Worm (Caenorhabditis elegans) whole organism, early embryonic: ENCODE measurements around the gene Y73F8A.13.

Experiments
- B0310.2 ChIP-seq: sonication (generic microtip); optimal IDR thresholded peaks from 2 replicates; lab custom pipeline; 2016; ENCODE audit warnings: mild to moderate bottlenecking, missing genetic modification characterization, missing compliant biosample characterization
- ama-1 ChIP-seq: fragments of 150-350 bp; optimal IDR thresholded peaks from 2 replicates; lab custom pipeline; 2014
- ceh-13 ChIP-seq: fragments of 200-800 bp; sonication (Bioruptor generic); optimal IDR thresholded peaks from 2 replicates; lab custom pipeline; 2018; ENCODE audit warnings: mild to moderate bottlenecking, missing genetic modification characterization, missing compliant biosample characterization
- ets-7 ChIP-seq: sonication (generic microtip); optimal IDR thresholded peaks from 2 replicates; lab custom pipeline; 2016; ENCODE audit warnings: missing genotype, missing genetic modification characterization, missing compliant biosample characterization
- hmbx-1 ChIP-seq: sonication (generic microtip); optimal IDR thresholded peaks from 2 replicates; lab custom pipeline; 2016; ENCODE audit warnings: mild to moderate bottlenecking, missing genetic modification characterization, missing compliant biosample characterization
- hnd-1 ChIP-seq: sonication (generic microtip); optimal IDR thresholded peaks from 2 replicates; lab custom pipeline; 2016; ENCODE audit warnings: missing genetic modification characterization, missing compliant biosample characterization
- pes-1 ChIP-seq: fragments of 200-800 bp; sonication (Bioruptor generic); IDR thresholded peaks from 2 replicates; pipeline ENCODE4 v1.3.6; 2022; ENCODE audit warnings: missing genetic modification reagents, missing genetic modification characterization, missing compliant biosample characterization
- scrt-1 ChIP-seq: fragments of 200-800 bp; sonication (Bioruptor generic); IDR thresholded peaks from 2 replicates; pipeline ENCODE4 v1.3.6; 2022; ENCODE audit warnings: missing genetic modification characterization, missing compliant biosample characterization
- tbx-11 ChIP-seq: fragments of 200-800 bp; sonication (Bioruptor generic); IDR thresholded peaks from 2 replicates; pipeline ENCODE4 v1.3.6; 2022; ENCODE audit warnings: missing genetic modification characterization, missing compliant biosample characterization
- tra-4 ChIP-seq: sonication (generic microtip); optimal IDR thresholded peaks from 2 replicates; lab custom pipeline; 2017; ENCODE audit warnings: missing genetic modification characterization, missing compliant biosample characterization

ce11 chrIV:15294040-15294439, 18.0 kb upstream of the Y73F8A.13 start, which contains the start of gene Y73F8A.10:
- TF ChIP-seq ama-1 (lab: Kevin White, UChicago) (no peak), hnd-1 (tag; lab: Kevin White, UChicago) (no peak), tra-4 (tag; lab: Kevin White, UChicago) (no peak), ets-7 (tag; lab: Kevin White, UChicago) (no peak), tbx-11 (GFP tag; lab: Robert Waterston, UW) (no peak), B0310.2 (tag; lab: Kevin White, UChicago) (no peak), pes-1 (no peak), scrt-1 (no peak), hmbx-1 (no peak), ceh-13 (no peak)
